Worm (Caenorhabditis elegans): ENCODE measurements around the gene K10B4.1.
"Not testable (repeated sequence)": the region's sequence is repeated elsewhere in the genome, so short reads cannot be mapped to it uniquely, and the experiment has no call there.

K10B4.1 gene

DNA sequence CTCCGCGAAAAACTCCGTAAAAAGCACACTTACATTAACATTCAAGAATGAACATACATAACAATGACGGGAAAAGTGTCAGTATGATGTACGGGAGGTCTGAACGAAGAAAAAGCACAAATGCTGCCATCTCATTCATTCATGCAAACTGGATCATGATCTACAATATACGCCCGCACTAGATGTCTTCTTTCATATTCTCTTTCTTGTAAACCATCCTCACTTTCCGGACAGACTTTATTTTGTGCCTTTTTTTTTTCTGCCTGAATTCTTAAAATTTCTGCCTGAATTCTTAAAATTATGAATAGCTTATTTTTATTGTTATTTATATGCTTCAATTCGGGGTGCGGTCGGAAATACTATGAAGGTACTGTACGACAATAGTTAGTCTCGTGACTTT lies at the start of gene K10B4.1:
K10B4.1 (plus strand) TSS at position 301 of the 400 bp plus-strand sequence.
- TF ChIP-seq W03F9.2 (tag; optimal IDR thresholded peaks at IDR 0.05) (no peak), him-1 (tag; optimal IDR thresholded peaks at IDR 0.05) (no peak), dao-5 (tag; optimal IDR thresholded peaks at IDR 0.05) (no peak)

DNA sequence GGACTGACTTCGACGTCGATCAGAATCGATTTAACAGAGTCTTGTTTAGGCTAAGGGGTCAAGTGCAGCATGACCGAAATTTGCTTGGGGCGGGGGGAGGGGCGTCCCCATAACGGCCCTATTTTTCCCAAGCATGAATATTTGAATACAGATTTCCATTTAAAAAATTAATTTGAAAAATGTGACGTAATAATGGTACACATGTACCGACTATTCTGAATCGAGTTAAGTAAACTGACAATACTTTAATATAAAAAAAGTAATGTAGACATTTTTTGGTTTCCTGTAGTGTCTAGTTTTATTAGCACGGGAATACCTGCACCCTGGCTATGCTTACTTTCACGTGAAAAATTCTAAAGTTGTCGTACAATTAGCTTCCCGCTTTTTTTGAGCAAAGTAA lies 48.5 kb upstream of the K10B4.1 start:
- TF ChIP-seq dao-5 (tag; optimal IDR thresholded peaks at IDR 0.05) (no peak), W03F9.2 (tag; optimal IDR thresholded peaks at IDR 0.05) (no peak), him-1 (tag; optimal IDR thresholded peaks at IDR 0.05) (no peak)

DNA sequence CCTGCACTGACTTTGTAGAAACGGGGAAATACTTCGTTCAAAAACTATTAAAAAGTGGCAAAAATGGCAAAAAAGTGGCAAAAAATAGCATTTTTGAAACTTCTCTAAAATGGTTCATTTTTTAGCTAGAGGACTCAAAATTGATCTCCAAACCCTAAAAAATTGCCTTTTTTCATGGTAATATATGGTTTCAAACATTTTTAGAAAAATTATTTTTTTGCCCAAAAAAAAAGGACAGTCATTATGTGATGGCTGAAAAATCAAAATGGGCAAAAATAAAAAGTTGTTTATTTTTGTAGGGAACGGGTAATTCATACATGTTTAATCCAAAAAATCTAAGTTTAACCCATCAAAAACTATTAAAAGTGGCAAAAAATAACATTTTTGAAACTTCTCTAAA lies 47.3 kb upstream of the K10B4.1 start:
- no peak for TF ChIP-seq him-1 (tag; optimal IDR thresholded peaks at IDR 0.05)

DNA sequence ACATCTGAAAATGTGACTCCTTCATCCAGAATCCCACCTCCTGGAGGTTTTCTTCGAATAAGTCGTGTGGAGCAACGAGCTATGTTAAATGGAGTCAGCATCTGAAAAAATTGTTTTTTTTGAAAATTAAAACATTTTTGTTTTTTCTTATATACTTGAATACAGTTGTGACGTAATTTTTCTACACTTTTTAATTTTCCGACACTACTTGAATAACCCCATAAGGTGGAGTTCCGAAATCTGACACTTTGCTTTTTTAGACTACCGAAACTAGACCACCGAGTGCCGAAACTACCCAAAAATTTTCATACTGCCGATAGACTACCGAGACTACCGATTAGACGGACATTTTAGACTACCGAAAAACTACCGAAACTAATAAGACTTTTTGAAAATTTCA lies 43.8 kb upstream of the K10B4.1 start, which contains the start of gene mcat-1:
mcat-1 (minus strand) TSS at position 101 of the 400 bp plus-strand sequence.
- TF ChIP-seq dao-5 (tag; optimal IDR thresholded peaks at IDR 0.05) (no peak), W03F9.2 (tag; optimal IDR thresholded peaks at IDR 0.05) (no peak), him-1 (tag; optimal IDR thresholded peaks at IDR 0.05) (no peak)

DNA sequence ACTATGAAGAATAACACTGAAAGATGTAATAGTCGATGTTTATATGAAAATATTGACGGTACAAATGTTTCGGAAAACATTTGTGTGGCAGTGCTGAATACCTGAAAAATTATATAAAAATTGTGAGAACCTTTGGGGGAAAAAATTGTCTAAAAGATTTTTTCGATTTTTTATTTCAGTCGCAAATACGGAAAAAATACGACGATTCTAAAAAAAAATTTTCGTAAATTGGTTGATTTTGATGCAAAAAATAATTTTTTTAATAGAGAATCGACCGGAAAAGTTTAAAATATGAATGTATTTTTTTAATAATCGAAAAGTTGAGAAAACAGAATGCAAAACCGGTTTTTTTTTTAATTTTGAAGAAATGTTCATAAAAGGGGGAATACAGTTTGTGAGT lies 40.1 kb upstream of the K10B4.1 start, which contains the start of gene C50D2.7:
C50D2.7 (minus strand) TSS at position 101 of the 400 bp plus-strand sequence.
- TF ChIP-seq dao-5 (tag; optimal IDR thresholded peaks at IDR 0.05): no peak

DNA sequence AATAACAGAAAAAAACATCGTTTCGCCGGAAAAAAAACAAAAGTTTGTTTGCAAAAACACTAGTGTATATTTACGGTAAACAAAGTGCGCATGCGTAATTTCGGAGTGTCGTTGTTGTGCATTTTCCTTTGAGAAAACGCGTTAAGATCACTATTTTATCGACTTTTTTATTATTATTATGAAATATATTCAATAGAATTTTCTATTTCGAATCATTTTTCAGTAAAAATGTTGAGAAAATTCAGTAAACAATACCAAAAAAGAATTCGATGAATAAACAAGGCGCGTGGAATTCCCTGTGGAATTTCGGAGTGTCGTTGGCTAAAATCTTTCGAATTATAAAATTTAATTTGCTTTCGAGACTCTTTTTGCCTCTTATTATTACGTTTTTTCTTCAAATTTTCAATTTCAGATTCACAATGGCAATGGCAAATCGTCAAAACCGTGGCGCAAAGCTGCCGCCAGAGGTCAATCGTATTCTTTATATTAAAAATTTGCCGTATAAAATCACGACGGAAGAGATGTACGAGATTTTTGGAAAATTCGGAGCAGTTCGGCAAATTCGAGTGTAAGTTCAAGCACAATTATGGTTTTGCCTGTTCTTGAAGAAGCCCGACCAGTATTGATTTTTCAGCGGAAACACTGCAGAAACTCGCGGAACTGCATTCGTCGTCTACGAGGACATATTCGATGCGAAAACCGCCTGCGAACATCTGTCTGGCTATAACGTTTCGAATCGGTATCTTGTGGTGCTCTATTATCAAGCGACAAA lies 37.1 kb upstream of the K10B4.1 start, which contains the start of the genes luc-7L3 and sftb-6:
luc-7L3 (minus strand) TSS at position 36 of the 772 bp plus-strand sequence.
sftb-6 (plus strand) TSS at position 413 of the 772 bp plus-strand sequence.
- TF ChIP-seq him-1 (tag; optimal IDR thresholded peaks at IDR 0.05) (no peak), W03F9.2 (tag; optimal IDR thresholded peaks at IDR 0.05) (peak; percentile 71)

DNA sequence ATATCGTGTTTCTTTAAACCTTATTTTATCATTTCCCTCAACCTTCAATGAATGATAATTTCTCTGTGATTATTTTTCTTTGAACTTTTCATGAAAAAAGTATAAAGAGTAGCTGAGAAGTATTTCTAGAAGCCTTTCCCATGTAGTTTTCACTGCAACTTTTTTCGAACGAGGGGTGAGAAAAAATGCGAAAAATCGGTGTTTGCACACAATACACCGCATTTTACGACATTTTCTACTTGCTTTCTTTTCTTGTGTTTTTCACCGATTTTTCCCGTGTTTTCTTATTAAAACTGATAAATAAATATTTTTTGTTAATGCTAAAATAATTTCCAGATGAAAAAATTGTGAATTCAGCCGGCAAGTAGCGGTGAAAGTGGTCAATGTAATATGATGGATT lies 36.4 kb upstream of the K10B4.1 start, which contains the start of gene C50D2.10:
C50D2.10 (plus strand) TSS at position 245 of the 400 bp plus-strand sequence.
- not testable (repeated sequence) for TF ChIP-seq dao-5, him-1, W03F9.2 (tag; optimal IDR thresholded peaks at IDR 0.05)

DNA sequence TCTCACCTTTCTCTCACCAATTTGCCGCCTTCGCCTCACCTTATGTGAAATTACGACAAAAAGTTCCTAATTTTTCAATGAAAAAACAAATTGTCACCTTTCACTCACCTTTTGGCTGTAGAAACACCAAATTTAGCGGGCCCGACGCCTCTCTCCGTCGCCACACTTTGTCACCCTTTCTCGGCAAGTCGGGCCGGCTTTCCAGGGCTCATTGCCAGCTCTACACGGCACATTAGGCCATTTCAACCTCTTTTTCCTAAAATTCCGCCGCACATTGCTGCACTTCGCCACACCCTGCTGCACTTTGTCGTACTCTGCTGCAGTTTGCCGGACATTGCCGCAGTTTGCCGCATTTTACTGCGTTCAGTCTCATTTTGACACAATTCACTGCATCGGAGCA lies 34.1 kb upstream of the K10B4.1 start:
- TF ChIP-seq W03F9.2 (tag; optimal IDR thresholded peaks at IDR 0.05): no peak
- TF ChIP-seq him-1 (tag; optimal IDR thresholded peaks at IDR 0.05): no peak
- TF ChIP-seq dao-5 (tag; optimal IDR thresholded peaks at IDR 0.05): no peak

DNA sequence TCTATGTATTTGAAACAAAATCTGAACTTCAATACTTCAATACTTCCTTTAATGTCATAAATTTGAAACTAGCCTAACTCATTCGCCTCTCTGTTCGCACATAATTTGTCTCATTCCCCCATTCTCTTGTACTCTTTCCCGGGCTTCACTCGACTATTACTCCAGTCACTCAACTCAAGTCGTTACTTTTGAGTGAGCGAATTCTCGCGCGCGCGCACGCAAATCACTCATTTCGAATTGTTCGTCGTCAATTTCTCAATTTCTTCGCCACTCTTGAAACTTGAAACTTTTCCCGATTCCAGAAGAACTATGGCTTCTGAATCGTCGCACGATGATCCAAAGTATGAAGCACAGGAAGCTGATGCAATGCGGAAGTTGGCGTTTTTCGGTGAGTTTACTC lies 31.0 kb upstream of the K10B4.1 start, which contains the start of gene col-68:
col-68 (plus strand) TSS at position 301 of the 400 bp plus-strand sequence.
- TF ChIP-seq W03F9.2 (tag; optimal IDR thresholded peaks at IDR 0.05): no peak
- TF ChIP-seq dao-5 (tag; optimal IDR thresholded peaks at IDR 0.05): no peak
- no peak for TF ChIP-seq him-1 (tag; optimal IDR thresholded peaks at IDR 0.05)

DNA sequence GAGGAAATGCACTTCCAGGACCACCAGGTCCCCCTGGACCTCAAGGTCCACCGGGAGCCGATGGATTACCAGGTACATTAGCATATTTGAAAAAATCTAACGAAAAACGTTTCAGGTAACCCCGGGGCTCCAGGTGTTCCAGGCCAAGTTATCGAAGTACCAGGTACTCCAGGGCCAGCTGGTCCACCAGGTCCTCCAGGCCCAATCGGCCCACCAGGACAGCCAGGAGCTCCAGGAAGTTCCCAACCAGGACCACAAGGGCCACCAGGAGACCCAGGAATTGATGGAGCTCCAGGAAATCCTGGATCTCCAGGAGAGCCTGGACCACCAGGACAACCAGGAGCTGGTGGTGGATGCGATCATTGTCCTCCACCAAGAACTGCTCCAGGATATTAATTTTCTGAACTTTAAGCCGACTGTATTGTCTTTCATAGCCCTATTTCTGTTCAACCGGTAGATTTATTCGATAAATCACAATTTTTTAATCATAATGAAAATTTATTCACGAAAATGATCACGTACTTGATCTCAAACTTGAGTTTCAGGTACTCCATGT lies 29.9 kb upstream of the K10B4.1 start:
- TF ChIP-seq him-1 (tag; optimal IDR thresholded peaks at IDR 0.05) (no peak), dao-5 (tag; optimal IDR thresholded peaks at IDR 0.05) (no peak), W03F9.2 (tag; optimal IDR thresholded peaks at IDR 0.05) (no peak)

DNA sequence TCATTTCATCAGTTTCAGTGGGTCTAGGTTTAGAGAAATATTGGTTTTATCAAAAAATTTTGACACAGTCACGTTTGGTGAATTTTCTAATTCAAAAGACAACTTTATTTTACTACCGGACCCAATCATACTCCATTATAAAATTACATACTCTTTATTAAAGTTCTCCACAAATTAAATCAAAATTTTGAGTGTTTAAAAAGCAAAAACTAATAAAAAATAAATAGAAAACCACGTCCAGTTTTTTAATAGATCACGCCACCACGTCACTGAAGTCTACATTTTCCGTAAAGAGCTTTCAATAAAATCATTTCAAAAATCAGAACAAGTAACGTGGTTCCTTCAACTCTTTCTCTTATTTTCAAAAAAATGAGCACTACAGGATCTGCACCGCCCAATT lies 29.4 kb upstream of the K10B4.1 start, which contains the start of gene txt-1:
txt-1 (plus strand) TSS at position 301 of the 400 bp plus-strand sequence.
- TF ChIP-seq dao-5 (tag; optimal IDR thresholded peaks at IDR 0.05): no peak
- no peak for TF ChIP-seq him-1 (tag; optimal IDR thresholded peaks at IDR 0.05)
- TF ChIP-seq W03F9.2 (tag; optimal IDR thresholded peaks at IDR 0.05): no peak

DNA sequence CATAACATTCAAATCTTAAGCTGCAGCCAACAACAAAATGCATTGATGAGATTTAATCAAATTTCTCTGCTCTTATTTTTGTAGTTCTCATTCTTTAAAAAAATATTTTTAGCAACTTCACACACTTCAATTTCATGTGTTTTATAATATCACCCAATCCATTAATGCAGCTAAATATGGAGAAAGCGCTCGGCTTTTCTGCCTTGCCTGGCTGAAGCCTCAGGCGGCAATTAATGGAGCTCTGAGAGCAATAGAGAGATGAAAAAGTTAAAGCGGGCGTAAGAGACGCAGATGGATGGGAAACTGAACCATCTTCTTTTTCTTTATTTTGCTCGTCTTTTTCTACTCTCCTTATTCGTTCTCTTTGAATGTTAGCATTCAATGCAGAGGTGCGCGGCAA lies 27.6 kb upstream of the K10B4.1 start:
- TF ChIP-seq dao-5 (tag; optimal IDR thresholded peaks at IDR 0.05) (no peak), W03F9.2 (tag; optimal IDR thresholded peaks at IDR 0.05) (no peak), him-1 (tag; optimal IDR thresholded peaks at IDR 0.05) (no peak)

DNA sequence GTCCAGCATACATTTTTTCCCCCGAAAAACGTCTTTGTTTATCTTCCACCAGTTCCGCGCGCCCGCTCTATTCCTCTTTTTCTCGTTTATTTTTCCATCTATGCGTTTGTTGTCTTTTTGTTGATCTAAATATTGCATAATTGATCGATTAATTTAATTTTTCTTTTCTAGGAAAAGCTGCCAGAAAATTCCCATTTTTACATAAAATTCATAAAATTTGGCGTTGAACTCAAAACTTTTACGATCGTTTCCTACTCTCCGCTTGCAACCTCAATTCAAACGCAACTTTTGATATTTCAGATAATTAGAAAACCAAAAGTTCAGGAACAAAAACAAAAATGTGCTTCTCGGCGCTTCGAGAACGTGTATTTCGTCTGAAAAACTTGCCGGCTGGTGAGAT lies 26.4 kb upstream of the K10B4.1 start, which contains the start of gene C50D2.2:
C50D2.2 (plus strand) TSS at position 301 of the 400 bp plus-strand sequence.
- TF ChIP-seq dao-5 (tag; optimal IDR thresholded peaks at IDR 0.05) (no peak), W03F9.2 (tag; optimal IDR thresholded peaks at IDR 0.05) (no peak), him-1 (tag; optimal IDR thresholded peaks at IDR 0.05) (no peak)

DNA sequence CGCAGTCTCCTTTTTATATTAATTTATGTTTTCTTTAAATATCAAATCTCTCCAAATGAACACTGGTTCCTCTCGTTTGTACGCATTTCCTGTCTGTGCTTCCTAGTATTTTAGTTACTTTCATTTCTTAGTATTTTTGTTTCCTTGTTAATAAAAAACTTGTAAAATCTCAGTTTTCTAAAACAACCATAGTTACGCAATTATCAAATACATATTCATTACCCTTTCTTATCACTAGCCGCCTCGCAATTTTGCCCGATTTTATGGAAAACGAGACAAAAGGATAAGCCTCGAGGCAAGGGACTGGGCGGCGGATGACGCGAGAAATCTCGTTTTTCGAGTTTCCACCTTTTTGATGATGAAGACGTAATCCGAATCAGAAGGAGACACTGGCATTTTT lies 24.0 kb upstream of the K10B4.1 start, which contains the start of gene C50D2.1:
C50D2.1 (plus strand) TSS at position 301 of the 400 bp plus-strand sequence.
- no peak for TF ChIP-seq him-1 (tag; optimal IDR thresholded peaks at IDR 0.05)

Data from whole organism, L4/young adult.